Worm (Caenorhabditis elegans) whole organism, dauer: ENCODE data around the gene afmd-1.

Source experiments
- unc-62 ChIP-seq: sonication (generic microtip); optimal IDR thresholded peaks from 2 replicates; lab custom pipeline; 2017; ENCODE audit warnings: missing biosample characterization, missing genetic modification reagents, missing genetic modification characterization

Gene afmd-1

DNA sequence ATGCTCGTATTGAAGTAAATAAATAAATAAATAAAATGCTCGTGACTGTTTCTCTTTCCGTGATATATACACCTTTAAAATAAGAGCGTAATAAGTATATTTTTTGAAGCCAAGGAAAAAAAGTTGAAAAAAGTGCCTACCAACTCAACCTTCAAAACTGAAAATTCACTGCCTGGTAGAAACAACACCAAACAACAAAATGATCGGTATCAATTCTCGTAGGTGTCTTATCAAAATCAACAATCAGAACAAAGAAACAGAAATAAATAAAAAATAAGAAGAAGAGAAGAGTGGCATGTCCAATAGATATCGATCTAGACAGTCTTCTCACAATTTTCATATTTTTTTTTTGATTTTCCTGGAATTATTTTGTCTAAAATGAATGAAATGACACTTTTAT lies at the start of gene afmd-1:
Gene afmd-1 (plus strand): TSS at position 316 of the 400 bp plus-strand sequence.
- TF ChIP-seq unc-62 (GFP tag; lab: Kevin White, UChicago), result no peak

ce11 chrIV:7195734-7196133 lies 48.3 kb upstream of the afmd-1 start, which contains the start of gene best-16:
TSS of gene best-16 (minus strand) at chrIV:7195834.
- TF ChIP-seq unc-62 (GFP tag; lab: Kevin White, UChicago), result no peak

DNA sequence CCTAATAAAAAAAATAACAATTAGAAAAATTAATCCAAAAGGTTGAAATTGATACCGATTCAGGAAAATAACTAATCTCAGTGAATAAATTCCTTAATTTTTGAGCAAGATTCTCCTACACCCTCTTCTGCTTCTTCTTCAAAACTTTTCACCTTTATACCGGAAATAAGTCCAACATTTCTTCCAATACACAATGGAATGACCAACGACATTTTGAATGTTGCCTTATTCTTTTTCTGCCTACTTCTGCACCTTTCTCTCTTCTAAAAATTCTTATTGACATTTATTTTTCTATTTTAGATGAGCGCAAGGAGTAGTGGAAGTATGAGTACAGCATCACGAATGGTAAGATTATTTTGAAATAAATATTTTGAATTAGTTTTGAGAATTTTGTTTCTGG lies 47.2 kb upstream of the afmd-1 start, which contains the start of gene unc-8:
Gene unc-8 (plus strand): TSS at position 301 of the 400 bp plus-strand sequence.
- TF ChIP-seq unc-62 (GFP tag; lab: Kevin White, UChicago), result no peak

DNA sequence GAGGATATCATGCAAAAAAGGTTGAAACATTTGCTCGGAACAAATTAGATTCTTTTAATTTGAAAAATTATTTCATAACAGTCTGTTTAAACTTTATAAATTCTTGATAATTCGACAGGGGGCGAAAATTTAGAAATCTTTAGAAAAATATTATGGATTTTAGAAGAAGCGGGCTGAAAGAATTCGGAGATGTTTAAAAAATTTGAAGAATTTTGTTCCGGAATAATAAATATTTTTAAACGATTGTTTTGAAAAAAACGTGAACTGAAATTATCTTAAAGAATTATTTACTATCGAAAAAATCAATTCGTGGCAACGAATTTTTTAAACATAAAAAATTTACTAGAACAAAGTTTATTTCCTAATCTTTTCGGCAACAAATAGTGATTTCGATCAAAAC lies 40.3 kb upstream of the afmd-1 start, which contains the start of gene R13A1.3:
Gene R13A1.3 (plus strand): TSS at position 301 of the 400 bp plus-strand sequence.
- no peak for TF ChIP-seq unc-62 (GFP tag; lab: Kevin White, UChicago)

DNA sequence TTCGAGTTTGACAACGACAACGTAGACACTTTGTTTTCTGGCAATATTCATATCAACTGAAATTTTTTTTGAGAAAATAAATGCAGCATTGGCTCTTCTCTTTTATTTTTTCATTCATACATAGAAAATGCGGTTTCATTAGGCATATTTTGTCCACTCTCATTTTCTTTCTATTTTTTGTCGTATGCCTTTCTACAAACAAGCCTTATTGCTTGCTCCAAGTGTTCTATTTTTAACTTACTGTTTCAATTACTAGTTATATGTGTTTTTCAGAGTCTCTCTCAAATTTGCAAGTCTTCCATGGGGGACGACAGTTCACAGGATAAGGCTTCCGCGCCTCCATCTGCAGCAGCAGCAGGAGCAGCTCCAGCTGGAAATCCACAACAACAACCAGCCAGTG lies 38.1 kb upstream of the afmd-1 start, which contains the start of gene kcc-1:
Gene kcc-1 (plus strand): TSS at position 301 of the 400 bp plus-strand sequence.
- TF ChIP-seq unc-62 (GFP tag; lab: Kevin White, UChicago), result no peak

- no peak for TF ChIP-seq unc-62 (GFP tag; lab: Kevin White, UChicago)
These were observed 35.1 kb upstream of the afmd-1 start for ce11 chrIV:7208961-7209360.

DNA sequence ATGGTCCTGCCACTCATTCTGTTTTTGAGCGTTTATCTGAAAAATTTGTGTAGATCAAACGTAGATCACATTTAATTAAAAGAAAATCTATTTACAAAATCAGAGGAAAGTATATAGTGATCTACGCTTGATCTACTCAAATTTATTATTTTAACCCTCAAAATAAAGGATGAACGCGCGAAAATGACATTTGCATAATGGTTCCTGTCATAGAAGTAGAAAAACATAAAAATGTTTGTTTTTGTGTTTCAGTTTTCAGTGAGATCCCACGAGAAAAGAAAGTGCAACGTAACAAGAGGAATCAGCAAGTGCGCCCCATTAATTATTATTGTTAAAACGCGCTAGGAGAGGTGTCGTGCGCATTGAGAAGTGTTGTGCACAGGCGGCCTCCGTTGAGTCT lies 32.7 kb upstream of the afmd-1 start:
- TF ChIP-seq unc-62 (GFP tag; lab: Kevin White, UChicago), result no peak

ce11 chrIV:7212769-7213168 lies 31.3 kb upstream of the afmd-1 start:
- TF ChIP-seq unc-62 (GFP tag; lab: Kevin White, UChicago), result no peak

DNA sequence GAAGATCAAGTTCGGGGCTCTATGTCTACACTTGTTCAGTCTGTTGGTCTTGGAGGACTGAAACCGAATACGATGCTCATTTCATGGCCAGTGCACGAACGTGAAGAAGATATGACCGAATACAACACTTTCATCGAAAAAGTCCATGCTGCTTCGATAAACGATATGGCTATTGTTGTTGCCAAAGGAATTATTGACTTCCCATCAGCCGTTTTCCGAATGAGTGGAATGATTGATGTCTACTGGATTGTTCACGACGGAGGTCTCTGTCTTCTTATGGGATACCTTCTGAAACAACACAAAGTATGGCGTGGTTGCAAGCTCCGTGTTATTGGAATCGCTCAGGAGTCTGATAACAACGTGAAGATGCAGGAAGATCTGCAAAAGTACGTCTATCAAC lies 27.8 kb upstream of the afmd-1 start:
- TF ChIP-seq unc-62 (GFP tag; lab: Kevin White, UChicago), result no peak

ce11 chrIV:7219398-7220087 lies 24.5 kb upstream of the afmd-1 start, which contains the start of the genes glb-23 and R13A1.1:
TSS of gene glb-23 (minus strand) at chrIV:7219498.
TSS of gene R13A1.1 (plus strand) at chrIV:7220037.
- no peak for TF ChIP-seq unc-62 (GFP tag; lab: Kevin White, UChicago)

- no peak for TF ChIP-seq unc-62 (GFP tag; lab: Kevin White, UChicago)
These were observed 21.9 kb upstream of the afmd-1 start for ce11 chrIV:7222088-7222487.

ce11 chrIV:7227072-7227471 lies 17.0 kb upstream of the afmd-1 start, which contains the start of gene R13A1.10:
TSS of gene R13A1.10 (minus strand) at chrIV:7227172.
- TF ChIP-seq unc-62 (GFP tag; lab: Kevin White, UChicago), result no peak

DNA sequence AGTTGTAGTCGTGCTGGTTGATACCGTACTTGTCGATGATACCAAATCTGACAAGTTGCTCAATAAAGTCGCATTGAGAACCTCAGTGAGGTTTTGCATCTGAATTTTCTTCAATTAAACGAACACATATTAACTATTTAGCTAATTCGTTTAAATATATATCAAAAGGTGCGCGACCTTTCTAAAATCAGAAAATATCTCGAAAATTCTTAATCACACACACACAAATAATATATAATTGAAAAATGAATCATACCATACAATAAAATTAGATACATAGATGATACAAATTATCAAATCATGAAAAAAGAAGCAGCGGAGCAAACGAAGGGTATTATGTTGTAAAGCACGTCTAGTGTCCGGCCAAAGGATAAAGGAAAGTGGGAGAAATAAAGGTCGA lies 15.8 kb upstream of the afmd-1 start, which contains the start of gene D2024.5:
Gene D2024.5 (minus strand): TSS at position 101 of the 400 bp plus-strand sequence.
- no peak for TF ChIP-seq unc-62 (GFP tag; lab: Kevin White, UChicago)

DNA sequence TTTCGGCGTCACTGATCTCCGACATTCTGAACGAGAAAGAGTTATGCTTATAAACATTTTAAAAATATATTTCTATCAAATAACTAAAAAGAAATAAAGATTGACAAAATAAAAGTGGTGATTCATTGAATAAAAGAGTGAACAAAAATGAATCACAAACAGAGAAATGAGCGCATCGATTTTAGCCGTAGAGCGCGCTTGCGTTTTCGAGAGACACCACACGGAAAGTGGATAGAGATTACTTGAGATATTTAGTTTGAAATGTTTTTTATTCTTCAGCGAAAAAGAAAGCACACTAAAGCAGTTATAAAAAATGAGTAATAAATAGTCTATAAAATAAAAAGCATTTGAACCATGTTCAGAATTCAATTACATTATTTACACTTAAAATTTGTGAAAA lies 13.8 kb upstream of the afmd-1 start, which contains the start of gene cap-1:
Gene cap-1 (minus strand): TSS at position 26 of the 400 bp plus-strand sequence.
- TF ChIP-seq unc-62 (GFP tag; lab: Kevin White, UChicago), result no peak

ce11 chrIV:7230935-7231334 lies 13.1 kb upstream of the afmd-1 start, which contains the start of gene D2024.4:
TSS of gene D2024.4 (plus strand) at chrIV:7231235.
- no peak for TF ChIP-seq unc-62 (GFP tag; lab: Kevin White, UChicago)

DNA sequence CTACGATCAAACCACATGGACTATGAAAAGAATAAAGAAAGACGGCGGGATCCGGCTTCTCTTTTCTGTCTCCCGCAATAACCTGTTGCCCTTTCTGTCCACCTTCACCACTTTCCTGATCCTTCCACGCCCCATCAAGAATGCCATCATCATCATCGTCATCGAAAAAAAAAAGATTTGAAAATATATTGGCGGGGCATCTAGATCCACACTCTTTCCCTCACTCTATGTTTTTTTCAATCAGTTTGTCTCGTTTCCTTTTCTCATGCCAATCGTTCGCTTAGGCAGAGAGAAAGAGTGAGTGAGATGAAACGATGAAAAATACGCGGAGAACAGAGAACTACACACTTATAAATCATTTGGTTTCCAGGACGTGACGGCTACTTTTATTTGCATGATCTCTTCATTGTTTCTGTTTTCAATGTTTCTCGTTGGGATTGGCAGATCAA lies 10.4 kb upstream of the afmd-1 start:
- TF ChIP-seq unc-62 (GFP tag; lab: Kevin White, UChicago), result no peak
